Fruit fly (Drosophila melanogaster) whole organism, prepupa: ENCODE data around the gene capt.

Experiments
- Blimp-1 ChIP-seq: fragments of 200-800 bp; sonication (Bioruptor generic); optimal IDR thresholded peaks from 3 replicates; lab custom pipeline; 2017; ENCODE audit warnings: missing biosample characterization, missing genetic modification characterization, mild to moderate bottlenecking, moderate library complexity, missing genetic modification reagents
- CG11902 ChIP-seq: fragments of 200-800 bp; sonication (Bioruptor generic); optimal IDR thresholded peaks from 3 replicates; lab custom pipeline; 2016; ENCODE audit warnings: missing biosample characterization, missing genetic modification characterization
- Sox102F ChIP-seq: fragments of 200-800 bp; sonication (Bioruptor generic); optimal IDR thresholded peaks from 2 replicates; lab custom pipeline; 2016; ENCODE audit warnings: missing biosample characterization, mild to moderate bottlenecking, missing genetic modification characterization
- net ChIP-seq: fragments of 200-800 bp; sonication (Bioruptor generic); optimal IDR thresholded peaks from 3 replicates; lab custom pipeline; 2016; ENCODE audit warnings: missing biosample characterization, missing genetic modification characterization

DNA sequence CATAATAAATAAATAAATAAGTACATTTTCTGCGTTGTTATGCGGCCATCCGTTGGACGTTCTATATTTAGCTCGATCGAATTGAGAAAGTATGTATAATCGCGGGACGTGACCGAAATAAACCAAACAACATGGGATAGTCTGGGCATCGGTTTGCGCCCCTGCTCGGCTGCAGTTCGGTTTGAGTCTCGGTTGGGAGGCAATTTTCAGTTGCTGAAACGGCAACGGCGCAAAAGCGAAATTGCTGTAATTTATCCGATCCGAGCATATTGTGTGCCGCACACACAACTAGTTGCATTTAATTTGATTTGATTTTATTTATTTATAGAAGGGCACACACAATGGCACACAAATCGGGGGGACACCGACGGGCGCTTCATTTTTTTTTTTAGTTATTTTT is 39.9 kb downstream of the capt start:
- TF ChIP-seq Sox102F (GFP tag; lab: Kevin White, UChicago) (no peak), Blimp-1 (no peak), CG11902 (no peak), net (GFP tag; lab: Kevin White, UChicago) (no peak)
